Fruit fly (Drosophila melanogaster) whole organism, embryonic: ENCODE measurements around the gene Pc.

Experiments
- Antp ChIP-seq: fragments of 200-800 bp; sonication (Bioruptor generic); optimal IDR thresholded peaks from 3 replicates; lab custom pipeline; 2016; ENCODE audit warnings: missing biosample characterization, missing genetic modification characterization
- Atf3 ChIP-seq: fragments of 200-800 bp; sonication (Bioruptor generic); optimal IDR thresholded peaks from 3 replicates; lab custom pipeline; 2016; ENCODE audit warnings: missing biosample characterization, missing genetic modification characterization
- Bdp1 ChIP-seq: fragments of 200-800 bp; sonication (Bioruptor generic); optimal IDR thresholded peaks from 3 replicates; lab custom pipeline; 2016; ENCODE audit warnings: missing biosample characterization, missing genetic modification characterization
- Bgb ChIP-seq: fragments of 200-800 bp; sonication (Bioruptor generic); IDR thresholded peaks from 2 replicates; pipeline ENCODE4 v1.3.6; 2022; ENCODE audit warnings: missing biosample characterization, missing genetic modification characterization; ENCODE audit not compliant: partially characterized antibody
- CG10462 ChIP-seq: fragments of 200-800 bp; sonication (Bioruptor generic); optimal IDR thresholded peaks from 2 replicates; lab custom pipeline; 2016; ENCODE audit warnings: missing biosample characterization, missing genetic modification characterization
- CG11085 ChIP-seq: fragments of 200-800 bp; sonication (Bioruptor generic); IDR thresholded peaks from 2 replicates; pipeline ENCODE4 v1.3.6; 2022; ENCODE audit warnings: missing biosample characterization, missing genetic modification characterization
- CG12071 ChIP-seq: fragments of 200-800 bp; sonication (Bioruptor generic); optimal IDR thresholded peaks from 3 replicates; lab custom pipeline; 2018; ENCODE audit warnings: missing biosample characterization, mild to moderate bottlenecking, missing genetic modification characterization
- CG12104 ChIP-seq: fragments of 200-800 bp; sonication (Bioruptor generic); optimal IDR thresholded peaks from 3 replicates; lab custom pipeline; 2016; ENCODE audit warnings: missing biosample characterization, missing genetic modification characterization
- CG12219 ChIP-seq: fragments of 200-800 bp; sonication (Bioruptor generic); optimal IDR thresholded peaks from 3 replicates; lab custom pipeline; 2018; ENCODE audit warnings: missing biosample characterization, mild to moderate bottlenecking, missing genetic modification characterization
- CG12744 ChIP-seq: fragments of 200-800 bp; sonication (Bioruptor generic); optimal IDR thresholded peaks from 2 replicates; lab custom pipeline; 2016; ENCODE audit warnings: missing biosample characterization, missing genetic modification characterization
- CG13287 ChIP-seq: fragments of 200-800 bp; sonication (Bioruptor generic); IDR thresholded peaks from 2 replicates; pipeline ENCODE4 v1.3.6; 2022; ENCODE audit warnings: missing biosample characterization, missing genetic modification characterization; ENCODE audit not compliant: partially characterized antibody
- CG14860 ChIP-seq: fragments of 200-800 bp; sonication (Bioruptor generic); IDR thresholded peaks from 3 replicates; pipeline ENCODE4 v1.3.6; 2022; ENCODE audit warnings: missing biosample characterization, missing genetic modification characterization; ENCODE audit not compliant: partially characterized antibody
- CG17385 ChIP-seq: fragments of 200-800 bp; sonication (Bioruptor generic); optimal IDR thresholded peaks from 3 replicates; lab custom pipeline; 2018; ENCODE audit warnings: missing biosample characterization, mild to moderate bottlenecking, missing genetic modification characterization
- CG2678 ChIP-seq: fragments of 200-800 bp; sonication (Bioruptor generic); optimal IDR thresholded peaks from 3 replicates; lab custom pipeline; 2019; ENCODE audit warnings: missing biosample characterization, mild to moderate bottlenecking, missing genetic modification characterization, moderate library complexity
- CG31365 ChIP-seq: fragments of 200-800 bp; sonication (Bioruptor generic); optimal IDR thresholded peaks from 2 replicates; lab custom pipeline; 2018; ENCODE audit warnings: missing biosample characterization, mild to moderate bottlenecking, missing genetic modification characterization
- CG33213 ChIP-seq: fragments of 200-800 bp; sonication (Bioruptor generic); optimal IDR thresholded peaks from 3 replicates; lab custom pipeline; 2016; ENCODE audit warnings: missing biosample characterization, missing genetic modification characterization
- CG4282 ChIP-seq: fragments of 200-800 bp; sonication (Bioruptor generic); optimal IDR thresholded peaks from 2 replicates; lab custom pipeline; 2016; ENCODE audit warnings: missing biosample characterization, missing genetic modification characterization
- CG5180 ChIP-seq: fragments of 200-800 bp; sonication (Bioruptor generic); optimal IDR thresholded peaks from 3 replicates; lab custom pipeline; 2017; ENCODE audit warnings: missing biosample characterization, missing genetic modification characterization, mild to moderate bottlenecking, moderate library complexity, missing genetic modification reagents
- CG5953 ChIP-seq: fragments of 200-800 bp; sonication (Bioruptor generic); IDR thresholded peaks from 2 replicates; pipeline ENCODE4 v1.3.6; 2022; ENCODE audit warnings: missing biosample characterization, missing genetic modification characterization
- CG6175 ChIP-seq: fragments of 200-800 bp; sonication (Bioruptor generic); IDR thresholded peaks from 3 replicates; pipeline ENCODE4 v1.3.6; 2022; ENCODE audit warnings: missing biosample characterization, missing genetic modification characterization
- CG6683 ChIP-seq: fragments of 200-800 bp; sonication (Bioruptor generic); optimal IDR thresholded peaks from 2 replicates; lab custom pipeline; 2017; ENCODE audit warnings: missing biosample characterization, mild to moderate bottlenecking, missing genetic modification characterization, missing genetic modification reagents
- CG7987 ChIP-seq: fragments of 200-800 bp; sonication (Bioruptor generic); optimal IDR thresholded peaks from 2 replicates; lab custom pipeline; 2018; ENCODE audit warnings: missing biosample characterization, mild to moderate bottlenecking, missing genetic modification characterization, moderate library complexity
- CG8765 ChIP-seq: fragments of 200-800 bp; sonication (Bioruptor generic); IDR thresholded peaks from 2 replicates; pipeline ENCODE4 v1.3.6; 2022; ENCODE audit warnings: missing biosample characterization, missing genetic modification characterization
- Camta ChIP-seq: fragments of 200-800 bp; sonication (Bioruptor generic); optimal IDR thresholded peaks from 2 replicates; lab custom pipeline; 2016; ENCODE audit warnings: missing biosample characterization, missing genetic modification characterization
- CkIIα-i1 ChIP-seq: fragments of 200-800 bp; sonication (Bioruptor generic); IDR thresholded peaks from 2 replicates; pipeline ENCODE4 v1.3.6; 2022; ENCODE audit warnings: missing biosample characterization, missing genetic modification characterization
- CoRest ChIP-seq: fragments of 200-800 bp; sonication (Bioruptor generic); optimal IDR thresholded peaks from 3 replicates; lab custom pipeline; 2018; ENCODE audit warnings: missing biosample characterization, mild to moderate bottlenecking, missing genetic modification characterization, moderate library complexity
- CrebB ChIP-seq: fragments of 200-800 bp; sonication (Bioruptor generic); optimal IDR thresholded peaks from 3 replicates; lab custom pipeline; 2018; ENCODE audit warnings: missing biosample characterization, mild to moderate bottlenecking, missing genetic modification characterization
- D19B ChIP-seq: fragments of 200-800 bp; sonication (Bioruptor generic); optimal IDR thresholded peaks from 2 replicates; lab custom pipeline; 2017; ENCODE audit warnings: missing biosample characterization, mild to moderate bottlenecking, missing genetic modification characterization
- Fer1 ChIP-seq: fragments of 200-800 bp; sonication (Bioruptor generic); optimal IDR thresholded peaks from 2 replicates; lab custom pipeline; 2017; ENCODE audit warnings: missing biosample characterization, mild to moderate bottlenecking, missing genetic modification characterization
- Gug ChIP-seq: fragments of 200-800 bp; sonication (Bioruptor generic); IDR thresholded peaks from 4 replicates; pipeline ENCODE4 v1.3.6; 2022; ENCODE audit warnings: missing biosample characterization, missing genetic modification characterization
- H15 ChIP-seq: fragments of 200-800 bp; sonication (Bioruptor generic); IDR thresholded peaks from 3 replicates; pipeline ENCODE4 v1.3.6; 2022; ENCODE audit warnings: missing biosample characterization, missing genetic modification characterization
- Meics ChIP-seq: fragments of 200-800 bp; sonication (Bioruptor generic); optimal IDR thresholded peaks from 2 replicates; lab custom pipeline; 2017; ENCODE audit warnings: missing biosample characterization, mild to moderate bottlenecking, missing genetic modification characterization
- PHDP ChIP-seq: fragments of 200-800 bp; sonication (Bioruptor generic); optimal IDR thresholded peaks from 3 replicates; lab custom pipeline; 2018; ENCODE audit warnings: missing biosample characterization, mild to moderate bottlenecking, missing genetic modification characterization, moderate library complexity
- Rfx ChIP-seq: fragments of 200-800 bp; sonication (Bioruptor generic); IDR thresholded peaks from 2 replicates; pipeline ENCODE4 v1.3.6; 2022; ENCODE audit warnings: missing biosample characterization, missing genetic modification characterization
- amos ChIP-seq: fragments of 200-800 bp; sonication (Bioruptor generic); IDR thresholded peaks from 2 replicates; pipeline ENCODE4 v1.3.6; 2022; ENCODE audit warnings: missing biosample characterization, missing genetic modification characterization; ENCODE audit not compliant: partially characterized antibody
- bsh ChIP-seq, 2 experiments: fragments of 200-800 bp; sonication (Bioruptor generic); optimal IDR thresholded peaks; 2 replicates each; lab custom pipeline; 2017 to 2018; ENCODE audit warnings: mild to moderate bottlenecking in 2 of 2, missing biosample characterization in 2 of 2, missing genetic modification characterization in 2 of 2, moderate library complexity in 1 of 2
- caup ChIP-seq: fragments of 200-800 bp; sonication (Bioruptor generic); optimal IDR thresholded peaks from 3 replicates; lab custom pipeline; 2017; ENCODE audit warnings: missing biosample characterization, mild to moderate bottlenecking, missing genetic modification characterization, moderate library complexity; ENCODE audit not compliant: severe bottlenecking
- cwo ChIP-seq: fragments of 200-800 bp; sonication (Bioruptor generic); optimal IDR thresholded peaks from 3 replicates; lab custom pipeline; 2017; ENCODE audit warnings: missing biosample characterization, missing genetic modification characterization, mild to moderate bottlenecking, moderate library complexity, missing genetic modification reagents
- dysf ChIP-seq: fragments of 200-800 bp; sonication (Bioruptor generic); IDR thresholded peaks from 3 replicates; pipeline ENCODE4 v1.3.6; 2022; ENCODE audit warnings: missing biosample characterization, missing genetic modification characterization
- ems ChIP-seq: fragments of 200-800 bp; sonication (Bioruptor generic); optimal IDR thresholded peaks from 3 replicates; lab custom pipeline; 2016; ENCODE audit warnings: missing biosample characterization, missing genetic modification characterization
- gt ChIP-seq: fragments of 200-800 bp; sonication (Bioruptor generic); IDR thresholded peaks from 2 replicates; pipeline ENCODE4 v1.3.6; 2022; ENCODE audit warnings: missing biosample characterization, missing genetic modification characterization
- hb ChIP-seq: fragments of 200-800 bp; sonication (Bioruptor generic); IDR thresholded peaks from 3 replicates; pipeline ENCODE4 v1.3.6; 2022; ENCODE audit warnings: missing biosample characterization, missing genetic modification characterization; ENCODE audit not compliant: partially characterized antibody
- jing ChIP-seq: fragments of 200-800 bp; sonication (Bioruptor generic); optimal IDR thresholded peaks from 2 replicates; lab custom pipeline; 2018; ENCODE audit warnings: missing biosample characterization, mild to moderate bottlenecking, missing genetic modification characterization
- lilli ChIP-seq: fragments of 200-800 bp; sonication (Bioruptor generic); optimal IDR thresholded peaks from 3 replicates; lab custom pipeline; 2016; ENCODE audit warnings: missing biosample characterization, missing genetic modification characterization
- mam ChIP-seq: fragments of 200-800 bp; sonication (Bioruptor generic); optimal IDR thresholded peaks from 3 replicates; lab custom pipeline; 2016; ENCODE audit warnings: missing biosample characterization, missing genetic modification characterization
- repo ChIP-seq: fragments of 200-800 bp; sonication (Bioruptor generic); optimal IDR thresholded peaks from 2 replicates; lab custom pipeline; 2016; ENCODE audit warnings: missing biosample characterization, missing genetic modification characterization
- sens ChIP-seq: fragments of 200-800 bp; sonication (Bioruptor generic); peaks from one replicate; lab custom pipeline; 2016; ENCODE audit warnings: missing biosample characterization, missing genetic modification characterization
- tna ChIP-seq: fragments of 200-800 bp; sonication (Bioruptor generic); IDR thresholded peaks from 2 replicates; pipeline ENCODE4 v1.3.6; 2022; ENCODE audit warnings: missing biosample characterization, missing genetic modification characterization; ENCODE audit not compliant: partially characterized antibody
- wek ChIP-seq: fragments of 200-800 bp; sonication (Bioruptor generic); optimal IDR thresholded peaks from 3 replicates; lab custom pipeline; 2018; ENCODE audit warnings: missing biosample characterization, mild to moderate bottlenecking, missing genetic modification characterization, moderate library complexity

Gene Pc

dm6 chr3L:21279876-21280566 lies 37.8 kb downstream of the Pc start, which contains the start of gene AcCoAS (continued):
- TF ChIP-seq sens (GFP tag; lab: Kevin White, UChicago), result peak; percentile 84
- no peak for TF ChIP-seq Bdp1
- TF ChIP-seq amos (GFP tag; lab: Robert Waterston, UW), result peak; percentile 51; the same call in 1 of the 2 replicates
- TF ChIP-seq mam, result peak; percentile 19
- TF ChIP-seq Bgb (GFP tag; lab: Robert Waterston, UW), result peak; percentile 68
- peak; percentile 76 for TF ChIP-seq Rfx
- no peak for TF ChIP-seq CG31365 (tag; lab: Kevin White, UChicago)
- TF ChIP-seq Gug (GFP tag; lab: Robert Waterston, UW), result no peak
- TF ChIP-seq lilli (GFP tag; lab: Kevin White, UChicago), result peak; percentile 71
- 0 out of 2 replicates have a peak, but pooled peaks have one; percentile 7 for TF ChIP-seq CG11085 (GFP tag; lab: Robert Waterston, UW)
- TF ChIP-seq CG6683 (GFP tag; lab: Kevin White, UChicago), result peak; percentile 6
- TF ChIP-seq Camta (GFP tag; lab: Kevin White, UChicago), result no peak
- TF ChIP-seq CG12219, result no peak
- TF ChIP-seq gt (GFP tag; lab: Robert Waterston, UW), result no peak
- TF ChIP-seq CoRest (tag; lab: Kevin White, UChicago), result peak; percentile 5
- TF ChIP-seq CG13287, result peak; percentile 44; the same call in 1 of the 2 replicates
- TF ChIP-seq CG14860 (GFP tag; lab: Robert Waterston, UW), result no peak
- peak; percentile 49 for TF ChIP-seq caup
- peak; percentile 9 for TF ChIP-seq ems (GFP tag; lab: Kevin White, UChicago)
- TF ChIP-seq Atf3 (GFP tag; lab: Kevin White, UChicago), result no peak
- no peak for TF ChIP-seq D19B (GFP tag; lab: Kevin White, UChicago)
- TF ChIP-seq Antp, result peak; percentile 7
- peak; percentile 41; the same call in 1 of the 2 replicates for TF ChIP-seq tna (GFP tag; lab: Robert Waterston, UW)
- peak; percentile 96 for TF ChIP-seq cwo
- TF ChIP-seq Meics (GFP tag; lab: Kevin White, UChicago), result peak; percentile 52
- TF ChIP-seq wek (GFP tag; lab: Kevin White, UChicago), result no peak
- no peak for TF ChIP-seq CG5953
- peak; percentile 25 for TF ChIP-seq CrebB (tag; lab: Kevin White, UChicago)
- no peak for TF ChIP-seq CG6175 (GFP tag; lab: Robert Waterston, UW)
- TF ChIP-seq hb (GFP tag; lab: Robert Waterston, UW), result no peak
- TF ChIP-seq repo, result no peak
- TF ChIP-seq CG7987 (GFP tag; lab: Kevin White, UChicago), result peak; percentile 97
- no peak for TF ChIP-seq CG5180 (GFP tag; lab: Kevin White, UChicago)
- no peak for TF ChIP-seq CG10462
- no peak for TF ChIP-seq CG33213 (GFP tag; lab: Kevin White, UChicago)
- no peak for TF ChIP-seq jing
- TF ChIP-seq CG8765 (GFP tag; lab: Robert Waterston, UW), result no peak
- TF ChIP-seq CG12744 (GFP tag; lab: Kevin White, UChicago), result peak; percentile 10
- TF ChIP-seq H15, result no peak
- peak; percentile 16 for TF ChIP-seq PHDP (tag; lab: Kevin White, UChicago)
- TF ChIP-seq CG2678 (tag; lab: Kevin White, UChicago), result peak; percentile 54
- no peak for TF ChIP-seq CG4282
- peak; percentile 81 for TF ChIP-seq Fer1 (GFP tag; lab: Kevin White, UChicago)
- TF ChIP-seq CkIIα-i1 (GFP tag; lab: Robert Waterston, UW), result no peak
- peak; percentile 34 for TF ChIP-seq CG12071 (GFP tag; lab: Kevin White, UChicago)
- no peak for TF ChIP-seq bsh (GFP tag; optimal IDR thresholded peaks at IDR 0.05; lab: Kevin White, UChicago)
- no peak for TF ChIP-seq CG12104 (GFP tag; lab: Kevin White, UChicago)
- peak; percentile 32; the same call in 1 of the 3 replicates for TF ChIP-seq dysf (GFP tag; lab: Robert Waterston, UW)
- TF ChIP-seq CG17385, result peak; percentile 29
